Worm (Caenorhabditis elegans) whole organism, mixed stage, embryonic: ENCODE data around the gene Y102A11A.5.

ENCODE experiments used
- drap-1 ChIP-seq: fragments of 200-800 bp; sonication (Bioruptor generic); optimal IDR thresholded peaks from 3 replicates; lab custom pipeline; 2018; ENCODE audit warnings: mild to moderate bottlenecking, missing genetic modification characterization, missing compliant biosample characterization
- hlh-1 ChIP-seq: fragments of 150-350 bp; optimal IDR thresholded peaks from 2 replicates; lab custom pipeline; 2014; ENCODE audit warnings: missing biosample characterization, missing genetic modification reagents, missing genetic modification characterization
- lin-32 ChIP-seq: fragments of 200-800 bp; sonication (Bioruptor generic); optimal IDR thresholded peaks from 2 replicates; lab custom pipeline; 2018; ENCODE audit warnings: mild to moderate bottlenecking, missing genetic modification characterization, missing compliant biosample characterization
- mls-2 ChIP-seq: sonication (generic microtip); optimal IDR thresholded peaks from 2 replicates; lab custom pipeline; 2016; ENCODE audit warnings: mild to moderate bottlenecking, missing genetic modification characterization, moderate library complexity, missing compliant biosample characterization
- nhr-28 ChIP-seq: fragments of 150-350 bp; optimal IDR thresholded peaks from 2 replicates; lab custom pipeline; 2014; ENCODE audit warnings: missing biosample characterization, missing genetic modification characterization
- unc-120 ChIP-seq: sonication (generic microtip); optimal IDR thresholded peaks from 2 replicates; lab custom pipeline; 2017; ENCODE audit warnings: missing genetic modification characterization, missing compliant biosample characterization; ENCODE audit not compliant: poor library complexity, severe bottlenecking

The Y102A11A.5 gene

ce11 chrX:1984831-1985230, 46.6 kb downstream of the Y102A11A.5 start:
- TF ChIP-seq unc-120 (tag; lab: Kevin White, UChicago) (no peak), mls-2 (tag; lab: Kevin White, UChicago) (no peak), hlh-1 (peak; percentile 92), drap-1 (GFP tag; lab: Kevin White, UChicago) (no peak)

- no peak for TF ChIP-seq nhr-28 (tag; lab: Kevin White, UChicago)
- TF ChIP-seq lin-32 (GFP tag; lab: Kevin White, UChicago), result no peak
These were observed 49.7 kb downstream of the Y102A11A.5 start for ce11 chrX:1981654-1982053.
